Worm (Caenorhabditis elegans): ENCODE measurements around the gene F53B1.2.

F53B1.2 gene

ce11 chrX:2150006-2150405 lies 41.2 kb downstream of the F53B1.2 start, which contains the start of gene npax-2:
Gene npax-2, minus strand, starts transcription at chrX:2150106.
- TF ChIP-seq B0336.3 (GFP tag; IDR thresholded peaks at IDR 0.05): no peak
- TF ChIP-seq F57C9.4 (tag; optimal IDR thresholded peaks at IDR 0.05): no peak
- no peak for TF ChIP-seq let-526 (GFP tag; IDR thresholded peaks at IDR 0.05)
- no peak for TF ChIP-seq nhr-90 (tag; optimal IDR thresholded peaks at IDR 0.05)
- no peak for TF ChIP-seq tbp1 (GFP tag; optimal IDR thresholded peaks at IDR 0.05)
- no peak for TF ChIP-seq nhr-179 (tag; optimal IDR thresholded peaks at IDR 0.05)
- TF ChIP-seq C06A6.2 (GFP tag; conservative IDR thresholded peaks at IDR 0.05): no peak
- no peak for TF ChIP-seq attf-3 (GFP tag; conservative IDR thresholded peaks at IDR 0.05)
- no peak for TF ChIP-seq lir-1 (GFP tag; conservative IDR thresholded peaks at IDR 0.05)
- TF ChIP-seq lsl-1 (GFP tag; optimal IDR thresholded peaks at IDR 0.05): no peak
- TF ChIP-seq nfya-2 (GFP tag; IDR thresholded peaks at IDR 0.05): no peak
- TF ChIP-seq hmg-20 (GFP tag; IDR thresholded peaks at IDR 0.05): no peak
- no peak for TF ChIP-seq hsf-1 (GFP tag; IDR thresholded peaks at IDR 0.05)

- TF ChIP-seq ztf-6 (GFP tag; IDR thresholded peaks at IDR 0.05) (no peak), hlh-12 (tag; optimal IDR thresholded peaks at IDR 0.05) (no peak), die-1 (tag; optimal IDR thresholded peaks at IDR 0.05) (no peak), Y53F4B.3 (GFP tag; IDR thresholded peaks at IDR 0.05) (no peak), egrh-3 (GFP tag; IDR thresholded peaks at IDR 0.05) (no peak), nfya-1 (tag; optimal IDR thresholded peaks at IDR 0.05; ENCODE audit: borderline replicate concordance, insufficient read depth) (no peak), lin-35 (GFP tag; optimal IDR thresholded peaks at IDR 0.05) (no peak), xnd-1 (tag; optimal IDR thresholded peaks at IDR 0.05) (no peak), somi-1 (GFP tag; optimal IDR thresholded peaks at IDR 0.05) (no peak), rec-8 (tag; optimal IDR thresholded peaks at IDR 0.05) (no peak), aptf-3 (GFP tag; IDR thresholded peaks at IDR 0.05) (no peak), ztf-25 (GFP tag; IDR thresholded peaks at IDR 0.05) (no peak), fkh-3 (tag; optimal IDR thresholded peaks at IDR 0.05) (no peak), F57A8.1 (GFP tag; optimal IDR thresholded peaks at IDR 0.05) (no peak), C06A6.2 (GFP tag; conservative IDR thresholded peaks at IDR 0.05) (no peak)
Observed at ce11 chrX:2152062-2152461, 43.3 kb downstream of the F53B1.2 start.

ce11 chrX:2153780-2154179 lies 45.0 kb downstream of the F53B1.2 start:
- TF ChIP-seq rec-8 (tag; optimal IDR thresholded peaks at IDR 0.05): no peak
- no peak for TF ChIP-seq cebp-1 (GFP tag; IDR thresholded peaks at IDR 0.05)
- no peak for TF ChIP-seq cebp-1 (tag; optimal IDR thresholded peaks at IDR 0.05)
- no peak for TF ChIP-seq ceh-58 (GFP tag; IDR thresholded peaks at IDR 0.05)
- no peak for TF ChIP-seq F22D6.2 (tag; optimal IDR thresholded peaks at IDR 0.05)

- no peak for TF ChIP-seq ztf-25 (GFP tag; IDR thresholded peaks at IDR 0.05)
Observed at ce11 chrX:2157855-2158254, 49.1 kb downstream of the F53B1.2 start.

Data from whole organism, young adult.